Worm (Caenorhabditis elegans) whole organism, late embryonic: ENCODE results near the gene cyn-2.
A peak's percentile ranks its signal among the peaks of the same experiment; 100 is the strongest.

Experiments used
- C08G9.2 ChIP-seq: sonication (generic microtip); optimal IDR thresholded peaks from 2 replicates; lab custom pipeline; 2016; ENCODE audit warnings: mild to moderate bottlenecking, missing genetic modification characterization, moderate library complexity, missing compliant biosample characterization
- F13H6.1 ChIP-seq: sonication (generic microtip); optimal IDR thresholded peaks from 2 replicates; lab custom pipeline; 2016; ENCODE audit warnings: missing genetic modification characterization, missing compliant biosample characterization
- K02D7.2 ChIP-seq: sonication (generic microtip); optimal IDR thresholded peaks from 2 replicates; lab custom pipeline; 2017; ENCODE audit warnings: mild to moderate bottlenecking, missing genetic modification characterization, missing compliant biosample characterization
- K09A11.1 ChIP-seq: sonication (generic microtip); optimal IDR thresholded peaks from 2 replicates; lab custom pipeline; 2017; ENCODE audit warnings: antibody characterized with exemption, mild to moderate bottlenecking, missing genetic modification characterization, missing compliant biosample characterization; ENCODE audit not compliant: insufficient read depth
- Y22D7AL.16 ChIP-seq: sonication (generic microtip); optimal IDR thresholded peaks from 2 replicates; lab custom pipeline; 2016; ENCODE audit warnings: missing genetic modification characterization, missing compliant biosample characterization
- ama-1 ChIP-seq: fragments of 150-350 bp; optimal IDR thresholded peaks from 2 replicates; lab custom pipeline; 2014
- ceh-14 ChIP-seq: sonication (generic microtip); optimal IDR thresholded peaks from 2 replicates; lab custom pipeline; 2016; ENCODE audit warnings: missing genotype, missing genetic modification characterization, missing compliant biosample characterization
- ceh-19 ChIP-seq: fragments of 200-800 bp; sonication (Bioruptor generic); optimal IDR thresholded peaks from 2 replicates; lab custom pipeline; 2018; ENCODE audit warnings: mild to moderate bottlenecking, missing genetic modification characterization, missing compliant biosample characterization
- ceh-2 ChIP-seq: sonication (generic microtip); optimal IDR thresholded peaks from 2 replicates; lab custom pipeline; 2016; ENCODE audit warnings: missing genotype, missing genetic modification characterization, missing compliant biosample characterization
- ceh-22 ChIP-seq: sonication (generic microtip); optimal IDR thresholded peaks from 2 replicates; lab custom pipeline; 2017; ENCODE audit warnings: missing biosample characterization, missing genetic modification characterization
- ceh-30 ChIP-seq: fragments of 150-350 bp; optimal IDR thresholded peaks from 2 replicates; lab custom pipeline; 2014; ENCODE audit warnings: missing biosample characterization, missing genetic modification characterization
- ceh-31 ChIP-seq: sonication (generic microtip); optimal IDR thresholded peaks from 2 replicates; lab custom pipeline; 2016; ENCODE audit warnings: missing genetic modification characterization, missing compliant biosample characterization
- ceh-34 ChIP-seq: sonication (generic microtip); optimal IDR thresholded peaks from 2 replicates; lab custom pipeline; 2016; ENCODE audit warnings: mild to moderate bottlenecking, missing genetic modification characterization, missing compliant biosample characterization
- ceh-6 ChIP-seq: fragments of 200-800 bp; sonication (Bioruptor generic); optimal IDR thresholded peaks from 2 replicates; lab custom pipeline; 2018; ENCODE audit warnings: mild to moderate bottlenecking, missing genetic modification characterization, missing compliant biosample characterization
- ceh-9 ChIP-seq: sonication (generic microtip); optimal IDR thresholded peaks from 2 replicates; lab custom pipeline; 2016; ENCODE audit warnings: mild to moderate bottlenecking, missing genetic modification characterization, inconsistent platforms, missing compliant biosample characterization
- dmd-4 ChIP-seq: sonication (generic microtip); optimal IDR thresholded peaks from 2 replicates; lab custom pipeline; 2016; ENCODE audit warnings: borderline replicate concordance, missing genetic modification characterization, missing compliant biosample characterization
- dve-1 ChIP-seq: sonication (generic microtip); optimal IDR thresholded peaks from 2 replicates; lab custom pipeline; 2017; ENCODE audit warnings: antibody characterized with exemption, mild to moderate bottlenecking, missing genetic modification characterization, missing compliant biosample characterization
- elt-2 ChIP-seq: sonication (generic microtip); optimal IDR thresholded peaks from 2 replicates; lab custom pipeline; 2016; ENCODE audit warnings: missing genetic modification reagents, missing genetic modification characterization, missing compliant biosample characterization
- elt-4 ChIP-seq: sonication (generic microtip); optimal IDR thresholded peaks from 2 replicates; lab custom pipeline; 2016; ENCODE audit warnings: missing genetic modification characterization, missing compliant biosample characterization
- ets-4 ChIP-seq: sonication (generic microtip); optimal IDR thresholded peaks from 2 replicates; lab custom pipeline; 2016; ENCODE audit warnings: missing genetic modification characterization, missing compliant biosample characterization
- fkh-10 ChIP-seq: fragments of 150-350 bp; optimal IDR thresholded peaks from 2 replicates; lab custom pipeline; 2014; ENCODE audit warnings: missing biosample characterization, missing genetic modification reagents, missing genetic modification characterization
- gmeb-2 ChIP-seq: sonication (generic microtip); optimal IDR thresholded peaks from 2 replicates; lab custom pipeline; 2016; ENCODE audit warnings: missing genetic modification characterization, inconsistent platforms, missing compliant biosample characterization
- hlh-15 ChIP-seq: sonication (generic microtip); optimal IDR thresholded peaks from 2 replicates; lab custom pipeline; 2016; ENCODE audit warnings: missing genetic modification characterization, missing compliant biosample characterization
- hlh-30 ChIP-seq: sonication (generic microtip); optimal IDR thresholded peaks from 2 replicates; lab custom pipeline; 2017; ENCODE audit warnings: antibody characterized with exemption, missing genetic modification characterization, missing compliant biosample characterization; ENCODE audit not compliant: insufficient read depth
- hlh-6 ChIP-seq: sonication (generic microtip); optimal IDR thresholded peaks from 2 replicates; lab custom pipeline; 2016; ENCODE audit warnings: missing genotype, missing genetic modification characterization, missing compliant biosample characterization
- hlh-8 ChIP-seq: sonication (generic microtip); optimal IDR thresholded peaks from 2 replicates; lab custom pipeline; 2016; ENCODE audit warnings: missing genotype, missing genetic modification characterization, missing compliant biosample characterization
- nfya-1 ChIP-seq: sonication (generic microtip); optimal IDR thresholded peaks from 2 replicates; lab custom pipeline; 2017; ENCODE audit warnings: missing genetic modification characterization, mild to moderate bottlenecking, missing compliant biosample characterization, antibody characterized with exemption, moderate library complexity
- nhr-11 ChIP-seq: fragments of 150-350 bp; optimal IDR thresholded peaks from 2 replicates; lab custom pipeline; 2014; ENCODE audit warnings: missing biosample characterization, missing genetic modification characterization
- pag-3 ChIP-seq: sonication (generic microtip); optimal IDR thresholded peaks from 2 replicates; lab custom pipeline; 2016; ENCODE audit warnings: missing compliant biosample characterization, missing genetic modification characterization, borderline replicate concordance
- pax-1 ChIP-seq: fragments of 150-350 bp; optimal IDR thresholded peaks from 2 replicates; lab custom pipeline; 2014; ENCODE audit warnings: missing biosample characterization, missing genetic modification characterization
- pha-4 ChIP-seq: fragments of 150-350 bp; optimal IDR thresholded peaks from 2 replicates; lab custom pipeline; 2018; ENCODE audit warnings: missing biosample characterization, missing genetic modification reagents, missing genetic modification characterization
- pros-1 ChIP-seq: fragments of 150-350 bp; optimal IDR thresholded peaks from 2 replicates; lab custom pipeline; 2014; ENCODE audit warnings: missing biosample characterization, missing genetic modification reagents, missing genetic modification characterization
- ref-2 ChIP-seq: sonication (generic microtip); optimal IDR thresholded peaks from 2 replicates; lab custom pipeline; 2016; ENCODE audit warnings: missing genetic modification characterization, missing compliant biosample characterization
- sdc-2 ChIP-seq: sonication (generic microtip); optimal IDR thresholded peaks from 2 replicates; lab custom pipeline; 2016; ENCODE audit warnings: missing genotype, missing genetic modification characterization, missing compliant biosample characterization
- sox-4 ChIP-seq: sonication (generic microtip); optimal IDR thresholded peaks from 2 replicates; lab custom pipeline; 2017; ENCODE audit warnings: mild to moderate bottlenecking, missing genetic modification characterization, inconsistent platforms, missing compliant biosample characterization
- syd-9 ChIP-seq: sonication (generic microtip); optimal IDR thresholded peaks from 2 replicates; lab custom pipeline; 2016; ENCODE audit warnings: mild to moderate bottlenecking, missing genetic modification characterization, moderate library complexity, missing compliant biosample characterization
- tbx-2 ChIP-seq: sonication (generic microtip); optimal IDR thresholded peaks from 2 replicates; lab custom pipeline; 2016; ENCODE audit warnings: missing genetic modification characterization, missing compliant biosample characterization
- unc-42 ChIP-seq: sonication (generic microtip); optimal IDR thresholded peaks from 2 replicates; lab custom pipeline; 2016; ENCODE audit warnings: missing genotype, missing genetic modification characterization, missing compliant biosample characterization
- unc-55 ChIP-seq: sonication (generic microtip); optimal IDR thresholded peaks from 2 replicates; lab custom pipeline; 2017; ENCODE audit warnings: missing biosample characterization, missing genetic modification reagents, missing genetic modification characterization
- unc-86 ChIP-seq: sonication (generic microtip); optimal IDR thresholded peaks from 2 replicates; lab custom pipeline; 2016; ENCODE audit warnings: missing genetic modification characterization, missing compliant biosample characterization
- ztf-16 ChIP-seq: sonication (generic microtip); optimal IDR thresholded peaks from 2 replicates; lab custom pipeline; 2017; ENCODE audit warnings: missing genetic modification characterization, missing compliant biosample characterization

The cyn-2 gene

ce11 chrIII:13697822-13698221 is 5.4 kb downstream of the cyn-2 start:
- TF ChIP-seq ceh-31, result peak; percentile 10
- TF ChIP-seq elt-2 (tag; lab: Kevin White, UChicago), result no peak
- TF ChIP-seq ceh-9 (tag; lab: Kevin White, UChicago), result no peak
- TF ChIP-seq ceh-2, result peak; percentile 25
- no peak for TF ChIP-seq Y22D7AL.16 (tag; lab: Kevin White, UChicago)
- TF ChIP-seq unc-42, result peak; percentile 3
- TF ChIP-seq C08G9.2 (tag; lab: Kevin White, UChicago), result peak; percentile 7
- peak; percentile 7 for TF ChIP-seq tbx-2 (tag; lab: Kevin White, UChicago)
- TF ChIP-seq ceh-19 (GFP tag; lab: Kevin White, UChicago), result peak; percentile 25
- peak; percentile 31 for TF ChIP-seq nfya-1 (tag; lab: Kevin White, UChicago)

DNA sequence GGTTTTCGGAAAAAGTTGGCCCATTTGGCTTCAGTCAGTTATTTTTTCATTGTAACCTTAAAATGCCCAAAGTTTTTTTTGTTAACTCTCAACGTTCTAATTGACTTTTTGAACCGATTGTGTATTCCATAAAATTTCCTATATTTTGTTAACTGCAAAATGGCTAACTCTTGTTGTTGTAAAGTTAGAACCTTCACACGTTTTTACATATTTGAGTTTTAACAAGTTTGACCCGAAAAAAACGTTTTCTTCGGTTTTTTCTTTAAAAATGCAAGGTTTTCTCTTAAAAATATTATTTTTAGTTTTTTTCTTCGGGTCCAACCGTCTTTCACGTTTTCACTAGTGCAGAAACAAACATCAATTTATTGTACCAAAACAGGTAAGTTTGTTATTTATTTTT is 9.2 kb downstream of the cyn-2 start, which contains the start of gene lit-1:
Gene lit-1, plus strand, starts transcription at position 301 of the 400 bp plus-strand sequence.
- TF ChIP-seq pros-1 (tag; lab: Kevin White, UChicago) (no peak), unc-42 (no peak), ceh-9 (tag; lab: Kevin White, UChicago) (no peak), pag-3 (no peak), elt-2 (tag; lab: Kevin White, UChicago) (no peak), C08G9.2 (tag; lab: Kevin White, UChicago) (no peak)
- TF ChIP-seq, all 69 proteins: peak for 0

- TF ChIP-seq ztf-16 (tag; lab: Kevin White, UChicago) (no peak), ets-4 (tag; lab: Kevin White, UChicago) (no peak), ceh-9 (tag; lab: Kevin White, UChicago) (no peak), nfya-1 (tag; lab: Kevin White, UChicago) (peak; percentile 58), sox-4 (tag; lab: Kevin White, UChicago) (no peak)
Observed at ce11 chrIII:13708415-13708814, 15.9 kb downstream of the cyn-2 start.

ce11 chrIII:13709122-13709521 is 16.7 kb downstream of the cyn-2 start:
- TF ChIP-seq ref-2 (tag; lab: Kevin White, UChicago), result peak; percentile 29
- TF ChIP-seq ama-1 (lab: Kevin White, UChicago), result no peak
- TF ChIP-seq sdc-2 (tag; lab: Kevin White, UChicago), result peak; percentile 5
- TF ChIP-seq hlh-30 (tag; lab: Kevin White, UChicago), result peak; percentile 40

ce11 chrIII:13710666-13711065 is 18.2 kb downstream of the cyn-2 start:
- TF ChIP-seq hlh-8 (tag; lab: Kevin White, UChicago) (no peak), fkh-10 (GFP tag; lab: Kevin White, UChicago) (no peak), hlh-15 (tag; lab: Kevin White, UChicago) (no peak), dve-1 (tag; lab: Kevin White, UChicago) (no peak), ceh-30 (tag; lab: Kevin White, UChicago) (no peak), sdc-2 (tag; lab: Kevin White, UChicago) (no peak), ceh-6 (GFP tag; lab: Kevin White, UChicago) (no peak), C08G9.2 (tag; lab: Kevin White, UChicago) (no peak), ceh-22 (no peak), gmeb-2 (no peak), syd-9 (no peak), ceh-34 (tag; lab: Kevin White, UChicago) (no peak), unc-86 (tag; lab: Kevin White, UChicago) (no peak), nhr-11 (tag; lab: Kevin White, UChicago) (no peak)

DNA sequence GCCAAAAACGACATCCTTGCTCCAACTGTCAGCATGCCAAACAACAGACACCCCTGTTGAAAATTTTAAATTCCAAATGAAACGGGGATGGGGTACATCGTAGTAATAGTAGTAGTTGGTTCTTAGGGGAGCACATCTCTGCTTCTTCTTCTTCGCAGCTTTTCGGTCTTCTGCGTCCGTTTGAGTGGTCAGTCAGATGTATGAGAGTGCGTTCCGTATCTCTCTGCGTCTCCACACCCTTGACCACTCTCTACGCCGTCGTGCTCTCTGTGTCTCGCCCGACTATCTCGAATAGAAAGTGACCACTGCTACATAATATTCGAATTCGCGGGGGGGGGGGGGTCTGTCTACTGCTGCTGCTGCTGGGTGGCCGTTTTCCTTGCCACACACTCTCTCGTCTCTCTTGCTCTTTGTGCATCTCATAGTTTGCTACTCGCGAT is 20.4 kb downstream of the cyn-2 start:
- TF ChIP-seq K09A11.1 (tag; lab: Kevin White, UChicago) (no peak), ceh-34 (tag; lab: Kevin White, UChicago) (peak; percentile 70), dmd-4 (no peak), dve-1 (tag; lab: Kevin White, UChicago) (peak; percentile 33), pax-1 (tag; lab: Kevin White, UChicago) (peak; percentile 36), syd-9 (peak; percentile 42), hlh-6 (tag; lab: Kevin White, UChicago) (peak; percentile 37), unc-55 (GFP tag; lab: Kevin White, UChicago) (peak; percentile 70), ceh-6 (GFP tag; lab: Kevin White, UChicago) (no peak), tbx-2 (tag; lab: Kevin White, UChicago) (peak; percentile 61), ceh-14 (tag; lab: Kevin White, UChicago) (peak; percentile 9), sdc-2 (tag; lab: Kevin White, UChicago) (peak; percentile 33), C08G9.2 (tag; lab: Kevin White, UChicago) (peak; percentile 10), K02D7.2 (no peak), ceh-2 (peak; percentile 17), pha-4 (tag; lab: Kevin White, UChicago) (no peak), F13H6.1 (peak; percentile 98), hlh-30 (tag; lab: Kevin White, UChicago) (peak; percentile 63), elt-4 (no peak), ref-2 (tag; lab: Kevin White, UChicago) (peak; percentile 44)
